Worm (Caenorhabditis elegans): ENCODE results near the gene F42H10.6.

The F42H10.6 gene

ce11 chrIII:8432143-8432542 lies 48.1 kb downstream of the F42H10.6 start, which contains the start of gene ZK1236.5:
TSS of gene ZK1236.5 (minus strand) at chrIII:8432214.
- TF ChIP-seq lin-35 (GFP tag; optimal IDR thresholded peaks at IDR 0.05) (peak in 1 of 3 experiments; percentile 4), Y79H2A.3 (GFP tag; conservative IDR thresholded peaks at IDR 0.05) (no peak), lsy-27 (tag; optimal IDR thresholded peaks at IDR 0.05; ENCODE audit: borderline replicate concordance, insufficient read depth) (no peak), attf-3 (GFP tag; conservative IDR thresholded peaks at IDR 0.05) (peak; percentile 93), him-1 (tag; optimal IDR thresholded peaks at IDR 0.05) (peak; percentile 46)

DNA sequence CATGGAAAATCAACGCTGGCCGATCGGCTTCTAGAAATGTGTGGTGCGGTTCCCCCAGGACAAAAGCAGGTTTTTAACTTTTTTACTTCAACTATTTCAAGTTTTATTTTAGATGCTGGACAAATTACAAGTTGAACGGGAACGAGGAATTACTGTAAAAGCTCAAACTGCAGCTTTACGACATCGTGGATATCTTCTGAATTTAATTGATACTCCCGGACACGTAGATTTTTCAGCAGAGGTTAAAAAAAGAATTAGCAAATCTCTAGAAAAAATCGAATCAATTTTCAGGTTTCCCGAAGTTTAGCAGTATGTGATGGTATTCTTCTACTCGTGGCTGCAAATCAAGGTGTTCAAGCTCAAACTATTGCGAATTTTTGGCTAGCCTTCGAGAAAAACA lies 50.8 kb downstream of the F42H10.6 start:
- TF ChIP-seq repo-1 (tag; optimal IDR thresholded peaks at IDR 0.05) (no peak), ceh-40 (GFP tag; IDR thresholded peaks at IDR 0.05) (no peak), K11D2.4 (GFP tag; IDR thresholded peaks at IDR 0.05) (no peak), gei-17 (GFP tag; optimal IDR thresholded peaks at IDR 0.05) (no peak), snpc-4 (GFP tag; optimal IDR thresholded peaks at IDR 0.05) (no peak), snpc-4 (tag; optimal IDR thresholded peaks at IDR 0.05) (no peak), ets-4 (GFP tag; optimal IDR thresholded peaks at IDR 0.05) (no peak), F49E8.2 (tag; optimal IDR thresholded peaks at IDR 0.05; ENCODE audit: insufficient read depth) (no peak), ztf-28 (GFP tag; IDR thresholded peaks at IDR 0.05) (no peak), cebp-2 (GFP tag; IDR thresholded peaks at IDR 0.05) (no peak), F57C9.4 (tag; optimal IDR thresholded peaks at IDR 0.05) (no peak), ccch-3 (GFP tag; optimal IDR thresholded peaks at IDR 0.05) (no peak), hsf-1 (GFP tag; IDR thresholded peaks at IDR 0.05) (no peak), pbrm-1 (GFP tag; IDR thresholded peaks at IDR 0.05) (no peak)

DNA sequence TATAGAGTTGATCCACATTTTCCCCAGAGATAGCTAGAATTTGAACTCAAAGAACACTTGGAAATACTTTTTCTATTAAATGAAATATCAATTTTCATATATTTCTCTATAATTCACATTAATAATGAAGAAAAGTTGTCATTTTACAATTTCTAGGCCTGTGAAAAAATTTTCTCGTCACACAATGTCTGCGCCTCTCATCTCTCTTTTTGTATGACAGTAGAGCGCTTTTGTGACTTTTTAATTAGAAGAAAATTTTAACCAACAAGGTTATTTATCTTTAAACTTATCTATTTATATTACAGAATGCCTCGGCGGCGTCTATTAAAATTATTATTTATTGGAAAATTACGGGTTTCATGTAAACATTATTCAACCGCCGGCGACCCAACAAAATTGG lies 51.2 kb downstream of the F42H10.6 start, which contains the start of gene ZK1236.1:
TSS of gene ZK1236.1 (plus strand) at position 263 of the 400 bp plus-strand sequence.
- TF ChIP-seq tbp1 (GFP tag; optimal IDR thresholded peaks at IDR 0.05) (no peak), lin-26 (GFP tag; IDR thresholded peaks at IDR 0.05) (no peak), akir-1 (GFP tag; optimal IDR thresholded peaks at IDR 0.05) (no peak), madf-6 (GFP tag; IDR thresholded peaks at IDR 0.05) (peak; percentile 96), madf-10 (tag; optimal IDR thresholded peaks at IDR 0.05) (no peak), madf-8 (GFP tag; conservative IDR thresholded peaks at IDR 0.05) (peak; percentile 95), hmg-20 (GFP tag; IDR thresholded peaks at IDR 0.05) (no peak), hsf-1 (GFP tag; IDR thresholded peaks at IDR 0.05) (no peak), aptf-2 (GFP tag; conservative IDR thresholded peaks at IDR 0.05) (no peak), athp-1 (tag; optimal IDR thresholded peaks at IDR 0.05) (no peak), F23B12.7 (tag; optimal IDR thresholded peaks at IDR 0.05; ENCODE audit: insufficient read depth) (peak; percentile 1), him-1 (tag; optimal IDR thresholded peaks at IDR 0.05) (no peak), cebp-1 (GFP tag; IDR thresholded peaks at IDR 0.05) (no peak), cebp-1 (tag; optimal IDR thresholded peaks at IDR 0.05) (no peak), madf-3 (GFP tag; IDR thresholded peaks at IDR 0.05) (no peak), rcor-1 (GFP tag; IDR thresholded peaks at IDR 0.05) (no peak), let-607 (tag; optimal IDR thresholded peaks at IDR 0.05) (no peak), mxl-1 (tag; optimal IDR thresholded peaks at IDR 0.05) (no peak), ceh-79 (tag; optimal IDR thresholded peaks at IDR 0.05) (no peak), tlf-1 (GFP tag; optimal IDR thresholded peaks at IDR 0.05) (no peak), xnd-1 (tag; optimal IDR thresholded peaks at IDR 0.05) (peak; percentile 81), ceh-58 (GFP tag; IDR thresholded peaks at IDR 0.05) (no peak), F57A8.1 (GFP tag; optimal IDR thresholded peaks at IDR 0.05) (no peak), zfh-2 (GFP tag; conservative IDR thresholded peaks at IDR 0.05) (no peak), snpc-1.3 (tag; optimal IDR thresholded peaks at IDR 0.05; ENCODE audit: insufficient read depth) (peak; percentile 7), ztf-28 (GFP tag; IDR thresholded peaks at IDR 0.05) (no peak), D2030.7 (GFP tag; IDR thresholded peaks at IDR 0.05) (peak; percentile 44; the same call in 1 of the 2 replicates), hrde-1 (tag; optimal IDR thresholded peaks at IDR 0.05; ENCODE audit: borderline replicate concordance) (no peak), attf-3 (GFP tag; conservative IDR thresholded peaks at IDR 0.05) (peak; percentile 55; the same call in 1 of the 2 replicates), ama-1 (optimal IDR thresholded peaks at IDR 0.05) (no peak), ama-1 (GFP tag; optimal IDR thresholded peaks at IDR 0.05) (no peak)
